Worm (Caenorhabditis elegans): Measurements from ENCODE around the gene sul-1.

Gene sul-1

DNA sequence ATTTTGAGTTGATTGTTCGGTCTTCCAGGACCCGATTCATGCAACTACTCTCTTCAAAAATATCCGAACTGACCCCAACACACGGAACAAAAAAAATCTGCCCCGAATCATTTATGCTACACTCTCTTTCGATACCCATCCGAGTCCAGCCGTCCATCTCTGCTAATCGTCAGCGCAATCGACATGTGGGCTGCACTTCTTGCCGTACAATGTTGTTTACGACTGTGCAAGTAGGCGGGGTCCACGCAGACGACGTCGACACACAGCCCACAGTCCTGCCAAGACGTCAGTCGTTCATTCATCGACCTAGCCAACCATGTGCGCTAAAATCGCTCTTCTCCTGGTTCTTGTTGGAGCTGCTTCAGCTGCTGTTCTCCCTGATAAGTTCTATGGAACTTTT lies 11.9 kb downstream of the sul-1 start, which contains the start of gene lbp-1:
Gene lbp-1, plus strand, starts transcription at position 301 of the 400 bp plus-strand sequence.
- no peak for TF ChIP-seq nhr-129 (tag; optimal IDR thresholded peaks at IDR 0.05)
- TF ChIP-seq lin-11 (tag; optimal IDR thresholded peaks at IDR 0.05): no peak
- TF ChIP-seq crh-2 (tag; optimal IDR thresholded peaks at IDR 0.05): no peak
- no peak for TF ChIP-seq dmd-4 (tag; optimal IDR thresholded peaks at IDR 0.05)
- no peak for TF ChIP-seq blmp-1 (tag; optimal IDR thresholded peaks at IDR 0.05; ENCODE audit: insufficient read depth)
- no peak for TF ChIP-seq sma-3 (GFP tag; optimal IDR thresholded peaks at IDR 0.05)
- no peak for TF ChIP-seq ceh-82 (tag; optimal IDR thresholded peaks at IDR 0.05)
- TF ChIP-seq alr-1 (tag; optimal IDR thresholded peaks at IDR 0.05): no peak
- TF ChIP-seq mab-5 (tag; optimal IDR thresholded peaks at IDR 0.05): no peak
- TF ChIP-seq egl-27 (tag; optimal IDR thresholded peaks at IDR 0.05): no peak
- no peak for TF ChIP-seq ztf-4 (tag; optimal IDR thresholded peaks at IDR 0.05)
- no peak for TF ChIP-seq C34F6.9 (tag; optimal IDR thresholded peaks at IDR 0.05)
- TF ChIP-seq mdl-1 (tag; optimal IDR thresholded peaks at IDR 0.05): no peak
- no peak for TF ChIP-seq ceh-16 (tag; optimal IDR thresholded peaks at IDR 0.05)
- no peak for TF ChIP-seq ztf-11 (tag; optimal IDR thresholded peaks at IDR 0.05)
- no peak for TF ChIP-seq ztf-1 (GFP tag; conservative IDR thresholded peaks at IDR 0.05)
- TF ChIP-seq nhr-12 (tag; optimal IDR thresholded peaks at IDR 0.05): no peak
- TF ChIP-seq unc-55 (GFP tag; optimal IDR thresholded peaks at IDR 0.05): no peak
- TF ChIP-seq peb-1 (tag; optimal IDR thresholded peaks at IDR 0.05): no peak

DNA sequence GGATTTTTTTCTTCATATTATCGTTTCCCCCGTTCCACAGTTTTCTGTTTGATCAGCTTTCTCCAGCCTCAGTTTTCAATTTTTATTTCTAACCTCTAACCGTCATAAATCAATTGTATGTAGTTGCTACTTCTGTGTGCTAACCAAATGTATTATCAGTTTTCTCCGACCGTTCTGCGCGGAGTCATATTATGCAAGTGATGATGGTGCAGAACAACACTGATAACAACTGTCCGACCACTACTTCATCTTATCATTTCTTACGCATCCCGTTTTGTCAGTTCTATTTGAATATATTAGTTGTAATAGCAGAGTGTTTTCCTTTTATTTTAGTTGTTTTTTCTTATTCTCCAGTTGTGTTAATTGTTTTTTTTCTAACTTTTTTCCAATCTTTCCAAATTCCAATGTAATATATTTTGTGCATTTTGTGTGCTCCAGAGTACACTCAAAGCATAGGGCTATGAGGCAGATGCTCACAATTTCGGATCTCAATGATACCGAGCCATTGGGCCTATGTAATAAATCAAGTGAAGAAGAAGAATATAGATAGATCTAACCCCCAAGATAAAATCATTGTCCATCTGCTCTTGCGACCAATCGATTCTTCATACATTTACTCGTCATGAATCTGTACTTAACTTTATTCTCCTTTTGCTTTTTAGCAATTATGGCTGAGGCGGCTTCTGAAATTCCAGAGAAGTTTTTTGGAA lies 13.8 kb downstream of the sul-1 start, which contains the start of gene lbp-3:
Gene lbp-3, plus strand, starts transcription at position 589 of the 710 bp plus-strand sequence.
- TF ChIP-seq sma-3 (GFP tag; optimal IDR thresholded peaks at IDR 0.05): peak; percentile 17
- no peak for TF ChIP-seq mbf-1 (tag; optimal IDR thresholded peaks at IDR 0.05)
- peak; percentile 98 for TF ChIP-seq fos-1 (tag; optimal IDR thresholded peaks at IDR 0.05)
- TF ChIP-seq gmeb-1 (tag; optimal IDR thresholded peaks at IDR 0.05): peak; percentile 33
- peak in 1 of 2 experiments; percentile 30 for TF ChIP-seq lsy-2 (tag; optimal IDR thresholded peaks at IDR 0.05)
- TF ChIP-seq nhr-11 (tag; optimal IDR thresholded peaks at IDR 0.05): no peak
- TF ChIP-seq mab-5 (tag; optimal IDR thresholded peaks at IDR 0.05): peak; percentile 53
- peak; percentile 37 for TF ChIP-seq F13H6.1 (tag; optimal IDR thresholded peaks at IDR 0.05)
- peak; percentile 85 for TF ChIP-seq crh-2 (tag; optimal IDR thresholded peaks at IDR 0.05)
- no peak for TF ChIP-seq skn-1 (tag; optimal IDR thresholded peaks at IDR 0.05)
- peak; percentile 99 for TF ChIP-seq nhr-129 (tag; optimal IDR thresholded peaks at IDR 0.05)
- TF ChIP-seq sma-9 (GFP tag; optimal IDR thresholded peaks at IDR 0.05): peak; percentile 82
- TF ChIP-seq sma-9 (tag; optimal IDR thresholded peaks at IDR 0.05): no peak

DNA sequence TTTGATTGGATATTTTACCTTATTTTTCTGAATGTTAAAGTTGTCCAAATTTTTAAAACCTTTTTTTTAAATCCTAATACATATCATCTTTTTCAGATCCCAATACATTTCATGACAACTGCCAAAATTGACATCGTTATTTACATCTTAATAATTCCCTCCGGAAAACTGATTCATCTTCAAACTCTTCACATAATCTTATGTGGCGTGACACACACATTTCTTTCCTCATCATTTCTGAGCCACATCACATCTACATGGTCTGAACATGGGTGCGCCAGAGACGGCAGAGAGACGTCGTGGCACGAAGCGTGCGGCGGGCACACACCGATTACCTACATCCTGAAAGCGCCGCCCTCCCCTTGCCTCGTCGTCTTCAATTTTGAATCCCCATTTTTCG lies 18.2 kb downstream of the sul-1 start, which contains the start of gene tba-9:
Gene tba-9, plus strand, starts transcription at position 301 of the 400 bp plus-strand sequence.
- TF ChIP-seq nhr-11 (tag; optimal IDR thresholded peaks at IDR 0.05): no peak
- no peak for TF ChIP-seq snpc-4 (tag; optimal IDR thresholded peaks at IDR 0.05)
- TF ChIP-seq ama-1 (optimal IDR thresholded peaks at IDR 0.05): no peak
- TF ChIP-seq nhr-237 (tag; optimal IDR thresholded peaks at IDR 0.05): no peak
- TF ChIP-seq fos-1 (tag; optimal IDR thresholded peaks at IDR 0.05): no peak
- TF ChIP-seq sem-4 (tag; optimal IDR thresholded peaks at IDR 0.05): no peak

DNA sequence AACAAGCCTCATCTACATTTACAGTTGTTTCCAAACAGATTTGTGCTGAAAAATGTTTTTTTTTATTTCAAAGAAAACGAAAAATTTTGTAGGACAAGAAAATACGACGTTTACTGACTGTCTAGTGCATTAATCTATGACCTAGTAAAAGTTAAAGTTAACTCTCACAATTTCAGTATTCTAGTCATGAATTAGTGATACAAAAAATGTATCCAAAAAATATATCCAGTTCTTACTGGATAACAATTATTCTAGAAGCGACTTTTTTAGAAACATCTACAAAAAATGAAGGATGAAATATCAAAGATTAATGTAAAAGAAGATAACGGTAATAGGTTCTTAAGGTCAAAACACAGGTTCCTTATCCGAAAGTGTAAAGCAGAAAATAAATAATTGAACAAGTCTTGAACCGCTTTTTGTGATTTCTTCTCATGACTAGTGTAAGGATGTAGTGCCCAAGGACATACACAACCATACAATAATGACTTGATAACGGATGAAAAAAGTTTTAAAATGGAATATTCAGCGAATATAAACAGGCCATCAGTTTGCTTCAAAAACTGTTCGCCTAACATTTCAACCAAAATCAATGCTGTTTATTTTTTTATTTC lies 20.1 kb downstream of the sul-1 start, which contains the start of gene pqn-37:
Gene pqn-37, minus strand, starts transcription at position 51 of the 611 bp plus-strand sequence.
- TF ChIP-seq unc-62 (GFP tag; optimal IDR thresholded peaks at IDR 0.05) (no peak), nhr-25 (tag; optimal IDR thresholded peaks at IDR 0.05) (peak; percentile 64)

DNA sequence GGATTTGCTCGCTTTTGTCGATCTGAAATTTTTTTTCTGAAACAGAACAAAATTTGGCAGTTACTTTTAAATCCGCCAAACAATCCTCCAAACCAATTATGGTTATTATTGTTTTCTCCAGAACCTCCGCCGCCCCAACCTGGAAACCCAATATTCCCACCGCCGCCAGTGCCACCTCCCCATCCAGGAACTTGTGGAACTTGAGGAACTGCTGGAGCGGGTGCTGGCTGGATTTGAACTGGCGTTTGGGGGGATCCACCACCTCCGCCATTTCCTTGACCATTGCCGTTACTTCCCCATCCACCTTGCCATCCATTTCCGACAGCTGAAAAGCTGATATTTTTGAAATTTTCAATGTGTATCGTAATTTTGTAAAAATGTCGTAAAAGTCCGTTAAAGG lies 22.9 kb downstream of the sul-1 start:
- TF ChIP-seq C34F6.9 (tag; optimal IDR thresholded peaks at IDR 0.05): no peak
- no peak for TF ChIP-seq nhr-11 (tag; optimal IDR thresholded peaks at IDR 0.05)
- no peak for TF ChIP-seq R02D3.7 (tag; optimal IDR thresholded peaks at IDR 0.05)
- no peak for TF ChIP-seq ceh-82 (tag; optimal IDR thresholded peaks at IDR 0.05)
- TF ChIP-seq peb-1 (tag; optimal IDR thresholded peaks at IDR 0.05): no peak
- TF ChIP-seq alr-1 (tag; optimal IDR thresholded peaks at IDR 0.05): no peak
- TF ChIP-seq aly-2 (tag; optimal IDR thresholded peaks at IDR 0.05): no peak
- TF ChIP-seq unc-55 (GFP tag; optimal IDR thresholded peaks at IDR 0.05): no peak
- TF ChIP-seq nhr-237 (tag; optimal IDR thresholded peaks at IDR 0.05): no peak
- no peak for TF ChIP-seq lin-11 (tag; optimal IDR thresholded peaks at IDR 0.05)
- TF ChIP-seq blmp-1 (tag; optimal IDR thresholded peaks at IDR 0.05; ENCODE audit: insufficient read depth): no peak
- no peak for TF ChIP-seq dmd-4 (tag; optimal IDR thresholded peaks at IDR 0.05)
- TF ChIP-seq ztf-1 (GFP tag; conservative IDR thresholded peaks at IDR 0.05): no peak
- no peak for TF ChIP-seq lin-39 (tag; optimal IDR thresholded peaks at IDR 0.05)
- no peak for TF ChIP-seq elt-1 (tag; optimal IDR thresholded peaks at IDR 0.05)
- TF ChIP-seq sma-9 (GFP tag; optimal IDR thresholded peaks at IDR 0.05): no peak
- no peak for TF ChIP-seq sma-9 (tag; optimal IDR thresholded peaks at IDR 0.05)
- TF ChIP-seq fos-1 (tag; optimal IDR thresholded peaks at IDR 0.05): no peak
- TF ChIP-seq nhr-129 (tag; optimal IDR thresholded peaks at IDR 0.05): no peak
- TF ChIP-seq ztf-11 (tag; optimal IDR thresholded peaks at IDR 0.05): no peak
- TF ChIP-seq nhr-10 (tag; optimal IDR thresholded peaks at IDR 0.05): no peak
